Worm (Caenorhabditis elegans) whole organism, midembryonic: Measurements from ENCODE around the gene ZK105.12.

Source experiments
- T22C8.4 ChIP-seq: fragments of 200-800 bp; sonication (Bioruptor generic); IDR thresholded peaks from 2 replicates; pipeline ENCODE4 v1.3.6; 2022; ENCODE audit warnings: missing genetic modification characterization, missing compliant biosample characterization
- med-1 ChIP-seq: sonication (generic microtip); optimal IDR thresholded peaks from 2 replicates; lab custom pipeline; 2017; ENCODE audit warnings: missing genetic modification characterization, mild to moderate bottlenecking, missing compliant biosample characterization, antibody characterized with exemption, missing genetic modification reagents; ENCODE audit not compliant: insufficient read depth
- ztf-23 ChIP-seq: fragments of 200-800 bp; sonication (Bioruptor generic); IDR thresholded peaks from 2 replicates; pipeline ENCODE4 v1.3.6; 2022; ENCODE audit warnings: missing genetic modification reagents, missing genetic modification characterization, missing compliant biosample characterization

ce11 chrV:7713691-7714090, 2.2 kb downstream of the ZK105.12 start, which contains the start of gene ZK105.1:
- TF ChIP-seq ztf-23 (no peak), T22C8.4 (GFP tag; lab: Robert Waterston, UW) (no peak), med-1 (GFP tag; lab: Kevin White, UChicago) (no peak)
